Worm (Caenorhabditis elegans) whole organism, early embryonic: ENCODE results near the gene cpr-3.

Experiments used
- ama-1 ChIP-seq: fragments of 150-350 bp; optimal IDR thresholded peaks from 2 replicates; lab custom pipeline; 2014
- ceh-13 ChIP-seq: fragments of 200-800 bp; sonication (Bioruptor generic); optimal IDR thresholded peaks from 2 replicates; lab custom pipeline; 2018; ENCODE audit warnings: mild to moderate bottlenecking, missing genetic modification characterization, missing compliant biosample characterization
- ceh-36 ChIP-seq: sonication (generic microtip); optimal IDR thresholded peaks from 2 replicates; lab custom pipeline; 2016; ENCODE audit warnings: missing genetic modification characterization, inconsistent platforms, missing compliant biosample characterization
- scrt-1 ChIP-seq: fragments of 200-800 bp; sonication (Bioruptor generic); IDR thresholded peaks from 2 replicates; pipeline ENCODE4 v1.3.6; 2022; ENCODE audit warnings: missing genetic modification characterization, missing compliant biosample characterization
- tbx-37 ChIP-seq: fragments of 200-800 bp; sonication (Bioruptor generic); conservative IDR thresholded peaks from 2 replicates; pipeline ENCODE4 v1.3.6; 2022; ENCODE audit warnings: missing genetic modification reagents, missing genetic modification characterization, missing compliant biosample characterization

- TF ChIP-seq ama-1 (lab: Kevin White, UChicago) (no peak), ceh-13 (GFP tag; lab: Kevin White, UChicago) (no peak), scrt-1 (GFP tag; lab: Robert Waterston, UW) (no peak), tbx-37 (GFP tag; lab: Robert Waterston, UW) (no peak), ceh-36 (tag; lab: Kevin White, UChicago) (no peak)
These were observed 31.1 kb downstream of the cpr-3 start, which contains the start of gene T10H4.13 for ce11 chrV:15267405-15267804.
